Worm (Caenorhabditis elegans): ENCODE measurements around the gene unc-34.

The unc-34 gene

DNA sequence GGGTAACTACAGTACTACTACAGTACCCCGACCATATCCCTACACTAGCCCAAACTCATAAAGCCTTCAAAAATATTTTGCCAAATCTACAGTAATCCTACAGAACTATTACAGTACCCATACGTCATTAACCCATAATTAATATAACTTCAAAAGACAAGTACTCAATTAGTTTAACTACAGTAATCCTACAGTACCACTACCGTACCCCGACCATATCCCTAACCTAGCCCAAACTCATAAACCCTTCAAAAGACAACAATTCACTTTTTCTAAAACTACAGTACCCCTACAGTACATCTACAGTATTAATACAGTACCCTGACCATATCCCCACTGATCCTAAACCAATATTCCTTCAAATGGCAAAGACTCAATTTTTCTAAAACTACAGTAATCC lies 31.1 kb downstream of the unc-34 start:
- TF ChIP-seq nhr-84 (tag; optimal IDR thresholded peaks at IDR 0.05) (no peak), ama-1 (optimal IDR thresholded peaks at IDR 0.05) (no peak), C34B4.2 (tag; optimal IDR thresholded peaks at IDR 0.05) (no peak), ztf-11 (tag; optimal IDR thresholded peaks at IDR 0.05) (no peak), tbx-2 (tag; optimal IDR thresholded peaks at IDR 0.05) (no peak), rnt-1 (tag; optimal IDR thresholded peaks at IDR 0.05) (no peak), fkh-10 (GFP tag; optimal IDR thresholded peaks at IDR 0.05) (no peak), unc-86 (tag; optimal IDR thresholded peaks at IDR 0.05) (no peak), aly-2 (tag; optimal IDR thresholded peaks at IDR 0.05) (no peak), Y116A8C.19 (tag; optimal IDR thresholded peaks at IDR 0.05; ENCODE audit: borderline replicate concordance) (no peak), fkh-8 (tag; optimal IDR thresholded peaks at IDR 0.05) (no peak), nhr-20 (tag; optimal IDR thresholded peaks at IDR 0.05) (no peak), nhr-85 (tag) (no peak), F16B12.6 (tag; optimal IDR thresholded peaks at IDR 0.05) (no peak), mdl-1 (tag; optimal IDR thresholded peaks at IDR 0.05) (no peak), nhr-11 (tag; optimal IDR thresholded peaks at IDR 0.05) (no peak), nhr-28 (tag; optimal IDR thresholded peaks at IDR 0.05) (no peak)

DNA sequence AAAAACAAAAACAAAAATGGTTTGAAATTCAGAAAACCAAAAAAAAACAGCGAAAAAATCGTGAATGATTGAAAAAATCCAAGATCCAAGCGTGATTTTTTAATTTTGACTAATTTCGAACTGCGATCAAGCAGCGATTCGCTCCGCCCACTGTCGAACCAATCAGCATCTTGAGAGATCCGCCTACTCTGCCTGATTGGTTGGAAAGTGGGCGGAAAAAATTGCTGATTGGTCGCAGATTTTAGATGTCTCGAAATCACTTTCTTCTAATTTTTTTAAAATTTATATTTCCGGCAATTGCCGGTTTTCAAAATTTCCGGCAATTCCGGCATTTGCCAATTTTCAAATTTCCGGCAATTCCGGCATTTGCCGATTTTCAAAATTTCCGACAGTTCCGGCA lies 32.7 kb downstream of the unc-34 start:
- TF ChIP-seq vab-15 (tag; optimal IDR thresholded peaks at IDR 0.05) (no peak), pax-3 (tag; optimal IDR thresholded peaks at IDR 0.05) (no peak), ets-5 (GFP tag; IDR thresholded peaks at IDR 0.05) (no peak), lin-39 (tag; optimal IDR thresholded peaks at IDR 0.05) (no peak), sup-37 (GFP tag; optimal IDR thresholded peaks at IDR 0.05) (no peak), Y116A8C.19 (tag; optimal IDR thresholded peaks at IDR 0.05; ENCODE audit: borderline replicate concordance) (no peak), aha-1 (tag; optimal IDR thresholded peaks at IDR 0.05) (no peak), nhr-12 (tag; optimal IDR thresholded peaks at IDR 0.05) (no peak), nhr-90 (tag; optimal IDR thresholded peaks at IDR 0.05; ENCODE audit: poor library complexity) (no peak)

DNA sequence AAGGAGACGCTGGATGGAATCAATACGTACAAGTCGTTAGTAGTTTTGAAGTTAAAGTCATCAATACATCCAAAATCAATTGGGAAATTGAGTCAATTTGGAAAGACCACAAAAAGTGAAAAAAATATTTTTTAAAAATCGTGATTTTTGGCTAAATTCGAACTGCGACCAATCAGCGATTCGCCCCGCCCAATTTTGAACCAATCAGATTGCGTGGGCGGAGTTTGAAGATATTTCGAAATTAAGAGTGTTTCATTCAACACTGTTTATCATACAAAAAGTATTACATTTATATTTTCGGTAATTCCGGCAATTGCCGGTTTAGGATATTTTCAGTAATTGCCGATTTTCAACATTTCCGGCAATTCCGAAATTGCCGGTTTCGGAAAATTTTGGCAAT lies 34.7 kb downstream of the unc-34 start:
- TF ChIP-seq unc-62 (GFP tag; optimal IDR thresholded peaks at IDR 0.05) = no peak
- no peak for TF ChIP-seq elt-2 (tag; optimal IDR thresholded peaks at IDR 0.05)
- no peak for TF ChIP-seq lin-15B (tag; optimal IDR thresholded peaks at IDR 0.05)
- TF ChIP-seq alr-1 (tag; optimal IDR thresholded peaks at IDR 0.05; ENCODE audit: borderline replicate concordance) = no peak
- TF ChIP-seq hlh-17 (GFP tag; optimal IDR thresholded peaks at IDR 0.05; ENCODE audit: borderline replicate concordance) = no peak
- TF ChIP-seq nhr-90 (tag; optimal IDR thresholded peaks at IDR 0.05; ENCODE audit: poor library complexity) = no peak
- no peak for TF ChIP-seq nhr-76 (tag; optimal IDR thresholded peaks at IDR 0.05)

DNA sequence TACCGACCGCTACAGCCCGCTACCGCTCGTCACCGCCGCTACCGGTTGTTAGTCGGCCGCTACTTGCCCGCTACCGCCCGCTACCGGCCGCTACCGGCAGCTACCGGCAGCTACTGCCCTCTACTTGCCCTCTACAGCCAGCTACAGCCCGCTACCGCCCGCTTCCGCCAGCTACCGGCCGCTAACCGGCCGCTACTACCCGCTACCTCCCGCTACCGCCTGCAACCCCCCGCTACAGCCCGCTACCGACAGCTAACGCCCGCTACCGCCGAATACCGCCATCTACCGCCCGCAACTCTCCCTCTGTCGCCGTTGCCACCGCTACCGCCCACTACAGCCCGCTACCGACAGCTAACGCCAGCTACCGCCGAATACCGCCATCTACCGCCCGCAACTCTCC lies 39.0 kb downstream of the unc-34 start:
- TF ChIP-seq lin-35 (GFP tag; optimal IDR thresholded peaks at IDR 0.05) (no peak), ceh-8 (GFP tag; optimal IDR thresholded peaks at IDR 0.05) (peak; percentile 42)

DNA sequence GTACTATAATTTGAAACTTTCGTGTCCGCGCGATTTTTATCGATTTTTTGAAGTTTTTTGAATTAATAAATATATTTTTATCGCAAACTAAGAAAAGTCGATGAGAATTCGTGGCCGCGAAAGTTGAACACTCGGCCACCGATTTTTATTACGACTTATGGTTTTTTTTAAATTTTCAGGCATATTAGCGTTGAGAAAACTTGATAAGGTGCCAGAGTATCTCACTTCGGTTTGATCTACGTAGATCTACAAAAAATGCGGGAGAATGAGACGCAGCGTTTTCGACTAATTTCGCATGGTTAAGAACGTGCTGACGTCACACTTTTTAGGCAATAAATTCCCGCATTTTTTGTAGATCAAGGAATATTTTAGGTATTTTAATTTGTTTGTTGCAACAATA lies 40.9 kb downstream of the unc-34 start, which contains the start of gene pei-2:
pei-2 (minus strand) TSS at position 101 of the 400 bp plus-strand sequence.
- TF ChIP-seq nhr-76 (tag; optimal IDR thresholded peaks at IDR 0.05) (no peak), nhr-77 (tag; optimal IDR thresholded peaks at IDR 0.05) (no peak), pqm-1 (tag; optimal IDR thresholded peaks at IDR 0.05) (no peak), unc-130 (tag; optimal IDR thresholded peaks at IDR 0.05) (no peak), fkh-8 (tag; optimal IDR thresholded peaks at IDR 0.05) (no peak), unc-98 (GFP tag; IDR thresholded peaks at IDR 0.05) (no peak), zag-1 (tag; optimal IDR thresholded peaks at IDR 0.05) (no peak), irx-1 (tag; optimal IDR thresholded peaks at IDR 0.05) (no peak), skn-1 (tag; optimal IDR thresholded peaks at IDR 0.05) (no peak), alr-1 (tag; optimal IDR thresholded peaks at IDR 0.05; ENCODE audit: borderline replicate concordance) (no peak), sox-4 (tag; optimal IDR thresholded peaks at IDR 0.05) (no peak), nhr-47 (tag; optimal IDR thresholded peaks at IDR 0.05) (no peak), nhr-84 (tag; optimal IDR thresholded peaks at IDR 0.05) (no peak)

Data from whole organism, L1 larva.